Worm (Caenorhabditis elegans) whole organism, L4 larva: ENCODE measurements around the gene T03F7.5.

ENCODE experiments used
- D1046.2 ChIP-seq: fragments of 200-800 bp; sonication (Bioruptor generic); IDR thresholded peaks from 2 replicates; pipeline ENCODE4 v1.3.6; 2022; ENCODE audit warnings: missing genetic modification characterization, missing compliant biosample characterization
- F10B5.3 ChIP-seq: sonication (generic microtip); optimal IDR thresholded peaks from 2 replicates; lab custom pipeline; 2016; ENCODE audit warnings: mild to moderate bottlenecking, missing genetic modification characterization, missing compliant biosample characterization
- F26F4.8 ChIP-seq: fragments of 200-800 bp; sonication (Bioruptor generic); conservative IDR thresholded peaks from 2 replicates; pipeline ENCODE4 v1.3.6; 2022; ENCODE audit warnings: missing genetic modification characterization, missing compliant biosample characterization
- F44E2.7 ChIP-seq: fragments of 200-800 bp; sonication (Bioruptor generic); IDR thresholded peaks from 2 replicates; pipeline ENCODE4 v2.1.2; 2022; ENCODE audit warnings: missing genetic modification characterization, missing compliant biosample characterization
- R02D3.7 ChIP-seq: fragments of 150-350 bp; sonication (generic microtip); optimal IDR thresholded peaks from 3 replicates; lab custom pipeline; 2014; ENCODE audit warnings: missing biosample characterization, missing genetic modification characterization
- T20F7.1 ChIP-seq: fragments of 200-800 bp; sonication (Bioruptor generic); optimal IDR thresholded peaks from 2 replicates; lab custom pipeline; 2018; ENCODE audit warnings: mild to moderate bottlenecking, missing genetic modification characterization, missing compliant biosample characterization
- Y5F2A.4 ChIP-seq: fragments of 200-800 bp; sonication (Bioruptor generic); optimal IDR thresholded peaks from 2 replicates; lab custom pipeline; 2018; ENCODE audit warnings: mild to moderate bottlenecking, missing genetic modification characterization, missing compliant biosample characterization
- ZK337.2 ChIP-seq: fragments of 200-800 bp; sonication (Bioruptor generic); IDR thresholded peaks from 2 replicates; pipeline ENCODE4 v1.3.6; 2022; ENCODE audit warnings: missing genetic modification reagents, missing genetic modification characterization, missing compliant biosample characterization
- aha-1 ChIP-seq: fragments of 150-350 bp; peaks from one replicate; lab custom pipeline; 2014; ENCODE audit warnings: missing biosample characterization, missing genetic modification characterization
- aly-2 ChIP-seq: sonication (generic microtip); optimal IDR thresholded peaks from 2 replicates; lab custom pipeline; 2018; ENCODE audit warnings: missing biosample characterization, missing genetic modification characterization
- ceh-20 ChIP-seq: fragments of 200-800 bp; sonication (Bioruptor generic); IDR thresholded peaks from 2 replicates; pipeline ENCODE4 v1.3.6; 2022; ENCODE audit warnings: missing genetic modification reagents, missing genetic modification characterization, missing compliant biosample characterization
- ceh-62 ChIP-seq: sonication (generic microtip); optimal IDR thresholded peaks from 2 replicates; lab custom pipeline; 2017; ENCODE audit warnings: missing biosample characterization, missing genetic modification characterization
- ceh-82 ChIP-seq: sonication (generic microtip); optimal IDR thresholded peaks from 2 replicates; lab custom pipeline; 2017; ENCODE audit warnings: missing biosample characterization, missing genetic modification characterization
- ces-1 ChIP-seq: fragments of 150-350 bp; sonication (generic microtip); optimal IDR thresholded peaks from 4 replicates; lab custom pipeline; 2014; ENCODE audit warnings: missing biosample characterization, missing genetic modification reagents, missing genetic modification characterization
- cey-2 ChIP-seq: sonication (generic microtip); optimal IDR thresholded peaks from 3 replicates; lab custom pipeline; 2017; ENCODE audit warnings: missing genetic modification characterization, mild to moderate bottlenecking, missing compliant biosample characterization, antibody characterized with exemption, borderline replicate concordance; ENCODE audit not compliant: insufficient read depth
- ctbp-1 ChIP-seq: fragments of 200-800 bp; sonication (Bioruptor generic); IDR thresholded peaks from 2 replicates; pipeline ENCODE4 v1.3.6; 2022; ENCODE audit warnings: missing genetic modification reagents, missing genetic modification characterization, missing compliant biosample characterization
- daf-19 ChIP-seq: fragments of 200-800 bp; sonication (Bioruptor generic); conservative IDR thresholded peaks from 2 replicates; pipeline ENCODE4 v1.3.6; 2022; ENCODE audit warnings: missing genetic modification characterization, missing compliant biosample characterization
- dmd-8 ChIP-seq: fragments of 200-800 bp; sonication (Bioruptor generic); IDR thresholded peaks from 2 replicates; pipeline ENCODE4 v1.3.6; 2022; ENCODE audit warnings: missing genetic modification characterization, missing compliant biosample characterization
- dmd-9 ChIP-seq: fragments of 200-800 bp; sonication (Bioruptor generic); IDR thresholded peaks from 2 replicates; pipeline ENCODE4 v1.3.6; 2022; ENCODE audit warnings: missing genetic modification reagents, missing genetic modification characterization, missing compliant biosample characterization
- dpl-1 ChIP-seq: fragments of 150-350 bp; optimal IDR thresholded peaks from 2 replicates; lab custom pipeline; 2014; ENCODE audit warnings: missing biosample characterization, missing genetic modification reagents, missing genetic modification characterization
- duxl-1 ChIP-seq: sonication (generic microtip); optimal IDR thresholded peaks from 2 replicates; lab custom pipeline; 2016; ENCODE audit warnings: mild to moderate bottlenecking, missing genetic modification characterization, moderate library complexity, missing compliant biosample characterization; ENCODE audit not compliant: poor library complexity
- dve-1 ChIP-seq: sonication (generic microtip); optimal IDR thresholded peaks from 2 replicates; lab custom pipeline; 2017; ENCODE audit warnings: antibody characterized with exemption, mild to moderate bottlenecking, missing genetic modification characterization, missing compliant biosample characterization; ENCODE audit not compliant: insufficient read depth
- egl-27 ChIP-seq: sonication (generic microtip); optimal IDR thresholded peaks from 3 replicates; lab custom pipeline; 2017; ENCODE audit warnings: missing biosample characterization, missing genetic modification reagents, missing genetic modification characterization
- fos-1 ChIP-seq: fragments of 150-350 bp; optimal IDR thresholded peaks from 2 replicates; lab custom pipeline; 2014; ENCODE audit warnings: missing biosample characterization, missing genetic modification characterization
- gei-8 ChIP-seq: fragments of 200-800 bp; sonication (Bioruptor generic); optimal IDR thresholded peaks from 2 replicates; lab custom pipeline; 2018; ENCODE audit warnings: mild to moderate bottlenecking, missing genetic modification characterization, missing compliant biosample characterization
- lim-7 ChIP-seq: fragments of 200-800 bp; sonication (Bioruptor generic); IDR thresholded peaks from 2 replicates; pipeline ENCODE4 v1.3.6; 2022; ENCODE audit warnings: missing genetic modification characterization, missing compliant biosample characterization
- lin-1 ChIP-seq: fragments of 200-800 bp; sonication (Bioruptor generic); IDR thresholded peaks from 2 replicates; pipeline ENCODE4 v1.3.6; 2022; ENCODE audit warnings: missing genetic modification reagents, missing genetic modification characterization, missing compliant biosample characterization
- lin-29 ChIP-seq: fragments of 200-800 bp; sonication (Bioruptor generic); IDR thresholded peaks from 2 replicates; pipeline ENCODE4 v1.3.6; 2022; ENCODE audit warnings: missing genetic modification reagents, missing genetic modification characterization, missing compliant biosample characterization
- lin-39 ChIP-seq: fragments of 150-350 bp; optimal IDR thresholded peaks from 2 replicates; lab custom pipeline; 2014; ENCODE audit warnings: missing biosample characterization, missing genetic modification reagents, missing genetic modification characterization
- lir-3 ChIP-seq: sonication (generic microtip); optimal IDR thresholded peaks from 2 replicates; lab custom pipeline; 2016; ENCODE audit warnings: mild to moderate bottlenecking, missing genetic modification characterization, missing compliant biosample characterization
- madf-5 ChIP-seq, 2 experiments: fragments of 200-800 bp; sonication (Bioruptor generic); IDR thresholded peaks; 2 replicates each; pipeline ENCODE4 v1.3.6; 2022; ENCODE audit warnings: missing compliant biosample characterization in 2 of 2, missing genetic modification characterization in 2 of 2
- madf-9 ChIP-seq: fragments of 200-800 bp; sonication (Bioruptor generic); conservative IDR thresholded peaks from 2 replicates; pipeline ENCODE4 v1.3.6; 2022; ENCODE audit warnings: missing genetic modification reagents, missing genetic modification characterization, missing compliant biosample characterization
- mdt-29 ChIP-seq: fragments of 200-800 bp; sonication (Bioruptor generic); IDR thresholded peaks from 2 replicates; pipeline ENCODE4 v1.3.6; 2022; ENCODE audit warnings: missing genetic modification reagents, missing genetic modification characterization, missing compliant biosample characterization
- mep-1 ChIP-seq: fragments of 150-350 bp; sonication (generic microtip); optimal IDR thresholded peaks from 3 replicates; lab custom pipeline; 2014; ENCODE audit warnings: missing biosample characterization, missing genetic modification characterization
- mxl-3 ChIP-seq: fragments of 200-800 bp; sonication (Bioruptor generic); optimal IDR thresholded peaks from 2 replicates; lab custom pipeline; 2018; ENCODE audit warnings: mild to moderate bottlenecking, missing genetic modification characterization, missing compliant biosample characterization
- nhr-10 ChIP-seq: fragments of 150-350 bp; optimal IDR thresholded peaks from 2 replicates; lab custom pipeline; 2014; ENCODE audit warnings: missing biosample characterization, missing genetic modification characterization
- nhr-102 ChIP-seq: sonication (generic microtip); optimal IDR thresholded peaks from 2 replicates; lab custom pipeline; 2016; ENCODE audit warnings: mild to moderate bottlenecking, missing genetic modification characterization, moderate library complexity, missing compliant biosample characterization
- nhr-111 ChIP-seq: fragments of 200-800 bp; sonication (Bioruptor generic); optimal IDR thresholded peaks from 2 replicates; lab custom pipeline; 2018; ENCODE audit warnings: mild to moderate bottlenecking, missing genetic modification characterization, missing compliant biosample characterization
- nhr-48 ChIP-seq: sonication (generic microtip); optimal IDR thresholded peaks from 2 replicates; lab custom pipeline; 2016; ENCODE audit warnings: mild to moderate bottlenecking, missing genetic modification characterization, missing compliant biosample characterization
- php-3 ChIP-seq: fragments of 200-800 bp; sonication (Bioruptor generic); IDR thresholded peaks from 2 replicates; pipeline ENCODE4 v1.3.6; 2022; ENCODE audit warnings: missing genetic modification reagents, missing genetic modification characterization, missing compliant biosample characterization
- pqm-1 ChIP-seq: sonication (generic microtip); optimal IDR thresholded peaks from 2 replicates; lab custom pipeline; 2017; ENCODE audit warnings: missing biosample characterization, missing genetic modification characterization
- saeg-2 ChIP-seq: fragments of 200-800 bp; sonication (Bioruptor generic); IDR thresholded peaks from 2 replicates; pipeline ENCODE4 v1.3.6; 2022; ENCODE audit warnings: missing genetic modification reagents, missing genetic modification characterization, missing compliant biosample characterization
- set-16 ChIP-seq: fragments of 200-800 bp; sonication (Bioruptor generic); IDR thresholded peaks from 2 replicates; pipeline ENCODE4 v1.3.6; 2022; ENCODE audit warnings: missing genetic modification reagents, missing genetic modification characterization, missing compliant biosample characterization
- snpc-1.2 ChIP-seq: fragments of 200-800 bp; sonication (Bioruptor generic); IDR thresholded peaks from 2 replicates; pipeline ENCODE4 v1.3.6; 2022; ENCODE audit warnings: missing genetic modification reagents, missing genetic modification characterization, missing compliant biosample characterization
- spr-1 ChIP-seq: sonication (generic microtip); optimal IDR thresholded peaks from 2 replicates; lab custom pipeline; 2016; ENCODE audit warnings: mild to moderate bottlenecking, missing genetic modification characterization, missing compliant biosample characterization
- tag-97 ChIP-seq: fragments of 200-800 bp; sonication (Bioruptor generic); IDR thresholded peaks from 2 replicates; pipeline ENCODE4 v1.3.6; 2022; ENCODE audit warnings: missing genetic modification characterization, missing compliant biosample characterization
- unc-130 ChIP-seq: sonication (generic microtip); optimal IDR thresholded peaks from 2 replicates; lab custom pipeline; 2016; ENCODE audit warnings: missing genetic modification reagents, missing genetic modification characterization, missing compliant biosample characterization
- vab-7 ChIP-seq: fragments of 200-800 bp; sonication (Bioruptor generic); IDR thresholded peaks from 2 replicates; pipeline ENCODE4 v1.3.6; 2022; ENCODE audit warnings: missing genetic modification reagents, missing genetic modification characterization, missing compliant biosample characterization
- zfp-2 ChIP-seq: sonication (generic microtip); optimal IDR thresholded peaks from 2 replicates; lab custom pipeline; 2016; ENCODE audit warnings: mild to moderate bottlenecking, missing genetic modification characterization, missing compliant biosample characterization
- zfp-3 ChIP-seq: fragments of 200-800 bp; sonication (Bioruptor generic); conservative IDR thresholded peaks from 2 replicates; pipeline ENCODE4 v1.3.6; 2022; ENCODE audit warnings: missing genetic modification reagents, missing genetic modification characterization, missing compliant biosample characterization
- zip-2 ChIP-seq: fragments of 150-350 bp; optimal IDR thresholded peaks from 2 replicates; lab custom pipeline; 2014; ENCODE audit warnings: missing biosample characterization, missing genetic modification characterization
- ztf-7 ChIP-seq: fragments of 150-350 bp; optimal IDR thresholded peaks from 2 replicates; lab custom pipeline; 2014; ENCODE audit warnings: missing biosample characterization, missing genetic modification characterization

The T03F7.5 gene

ce11 chrV:11326914-11327367 lies 28.4 kb upstream of the T03F7.5 start, which contains the start of gene tmed-10 (continued):
- TF ChIP-seq spr-1 (tag; lab: Kevin White, UChicago) (no peak), nhr-102 (tag; lab: Kevin White, UChicago) (no peak), R02D3.7 (no peak), mdt-29 (GFP tag; lab: Robert Waterston, UW) (no peak), F10B5.3 (tag; lab: Kevin White, UChicago) (no peak), vab-7 (GFP tag; lab: Robert Waterston, UW) (no peak), madf-9 (GFP tag; lab: Robert Waterston, UW) (no peak), aha-1 (no peak), tag-97 (no peak), ceh-20 (peak; percentile 75), dve-1 (tag; lab: Kevin White, UChicago) (peak; percentile 56), zfp-3 (no peak), unc-130 (GFP tag; lab: Kevin White, UChicago) (peak; percentile 43), dmd-9 (GFP tag; lab: Robert Waterston, UW) (0 out of 2 replicates have a peak, but pooled peaks have one; percentile 10), ctbp-1 (GFP tag; lab: Robert Waterston, UW) (0 out of 2 replicates have a peak, but pooled peaks have one; percentile 24), mxl-3 (GFP tag; lab: Kevin White, UChicago) (peak; percentile 77), dmd-8 (GFP tag; lab: Robert Waterston, UW) (no peak), mep-1 (tag; lab: Kevin White, UChicago) (no peak), ceh-62 (tag; lab: Kevin White, UChicago) (no peak), cey-2 (tag; lab: Kevin White, UChicago) (no peak), Y5F2A.4 (GFP tag; lab: Kevin White, UChicago) (no peak), pqm-1 (tag; lab: Kevin White, UChicago) (no peak), fos-1 (tag; lab: Kevin White, UChicago) (no peak), daf-19 (GFP tag; lab: Robert Waterston, UW) (no peak), gei-8 (no peak), lim-7 (no peak), set-16 (GFP tag; lab: Robert Waterston, UW) (no peak), lin-1 (GFP tag; lab: Robert Waterston, UW) (no peak), lir-3 (tag; lab: Kevin White, UChicago) (no peak), ceh-82 (tag; lab: Kevin White, UChicago) (no peak), F44E2.7 (GFP tag; lab: Robert Waterston, UW) (no peak), ZK337.2 (no peak), zfp-2 (no peak), ztf-7 (tag; lab: Kevin White, UChicago) (no peak), nhr-48 (tag; lab: Kevin White, UChicago) (no peak), lin-29 (GFP tag; lab: Robert Waterston, UW) (no peak), egl-27 (no peak), zip-2 (tag; lab: Kevin White, UChicago) (no peak), dpl-1 (GFP tag; lab: Kevin White, UChicago) (peak; percentile 54), nhr-10 (tag; lab: Kevin White, UChicago) (no peak), aly-2 (tag; lab: Kevin White, UChicago) (no peak), ces-1 (GFP tag; lab: Kevin White, UChicago) (no peak), lin-39 (no peak), duxl-1 (tag; lab: Kevin White, UChicago) (no peak), madf-5 (GFP tag; IDR thresholded peaks at IDR 0.05; lab: Robert Waterston, UW) (no peak), nhr-111 (GFP tag; lab: Kevin White, UChicago) (no peak), php-3 (GFP tag; lab: Robert Waterston, UW) (no peak), F26F4.8 (no peak), snpc-1.2 (GFP tag; lab: Robert Waterston, UW) (peak; percentile 62), saeg-2 (GFP tag; lab: Robert Waterston, UW) (no peak), D1046.2 (no peak), T20F7.1 (GFP tag; lab: Kevin White, UChicago) (peak; percentile 50)
